Worm (Caenorhabditis elegans): ENCODE measurements around the gene R07E5.17.

ce11 chrIII:4449893-4450579 is 45.8 kb upstream of the R07E5.17 start, which contains the start of gene ceh-43:
- TF ChIP-seq Y56A3A.18 (GFP tag; IDR thresholded peaks at IDR 0.05) (no peak), dox-1 (GFP tag; IDR thresholded peaks at IDR 0.05) (no peak), F22D6.2 (tag; optimal IDR thresholded peaks at IDR 0.05) (no peak), D2030.7 (GFP tag; IDR thresholded peaks at IDR 0.05) (peak; percentile 60; the same call in 1 of the 2 replicates), lin-40 (tag; optimal IDR thresholded peaks at IDR 0.05) (no peak), madf-10 (tag; optimal IDR thresholded peaks at IDR 0.05) (no peak), lin-35 (GFP tag; optimal IDR thresholded peaks at IDR 0.05) (no peak), F55B11.4 (tag; optimal IDR thresholded peaks at IDR 0.05; ENCODE audit: borderline replicate concordance, insufficient read depth) (no peak), pha-4 (tag; optimal IDR thresholded peaks at IDR 0.05) (no peak), rpc-1 (optimal IDR thresholded peaks at IDR 0.05) (peak; percentile 64), rpc-1 (tag; optimal IDR thresholded peaks at IDR 0.05) (peak; percentile 79), B0019.2 (GFP tag; conservative IDR thresholded peaks at IDR 0.05) (peak; percentile 57), dpff-1 (tag; optimal IDR thresholded peaks at IDR 0.05) (no peak), C06A6.2 (GFP tag; conservative IDR thresholded peaks at IDR 0.05) (no peak)

Data from whole organism, young adult.